Fruit fly (Drosophila melanogaster): ENCODE data around the gene Mvl.

dm6 chr3R:21065696-21066080 is 5.1 kb upstream of the Mvl start:
- TF ChIP-seq CTCF (optimal IDR thresholded peaks at IDR 0.05), result no peak
- no peak for TF ChIP-seq CG8478 (optimal IDR thresholded peaks at IDR 0.05)
